Worm (Caenorhabditis elegans) whole organism, early embryonic: Measurements from ENCODE around the gene Y69A2AR.28.

ENCODE experiments used
- B0310.2 ChIP-seq: sonication (generic microtip); optimal IDR thresholded peaks from 2 replicates; lab custom pipeline; 2016; ENCODE audit warnings: mild to moderate bottlenecking, missing genetic modification characterization, missing compliant biosample characterization
- F13C5.2 ChIP-seq: sonication (generic microtip); optimal IDR thresholded peaks from 2 replicates; lab custom pipeline; 2017; ENCODE audit warnings: mild to moderate bottlenecking, missing genetic modification characterization, inconsistent platforms, missing compliant biosample characterization
- aly-1 ChIP-seq: sonication (generic microtip); optimal IDR thresholded peaks from 2 replicates; lab custom pipeline; 2016; ENCODE audit warnings: missing genetic modification characterization, missing compliant biosample characterization
- ama-1 ChIP-seq: fragments of 150-350 bp; optimal IDR thresholded peaks from 2 replicates; lab custom pipeline; 2014
- ceh-13 ChIP-seq: fragments of 200-800 bp; sonication (Bioruptor generic); optimal IDR thresholded peaks from 2 replicates; lab custom pipeline; 2018; ENCODE audit warnings: mild to moderate bottlenecking, missing genetic modification characterization, missing compliant biosample characterization
- ceh-36 ChIP-seq: sonication (generic microtip); optimal IDR thresholded peaks from 2 replicates; lab custom pipeline; 2016; ENCODE audit warnings: missing genetic modification characterization, inconsistent platforms, missing compliant biosample characterization
- ets-7 ChIP-seq: sonication (generic microtip); optimal IDR thresholded peaks from 2 replicates; lab custom pipeline; 2016; ENCODE audit warnings: missing genotype, missing genetic modification characterization, missing compliant biosample characterization
- flt-1 ChIP-seq: fragments of 200-800 bp; sonication (Bioruptor generic); IDR thresholded peaks from 2 replicates; pipeline ENCODE4 v1.3.6; 2022; ENCODE audit warnings: missing genetic modification characterization, missing compliant biosample characterization
- hmbx-1 ChIP-seq: sonication (generic microtip); optimal IDR thresholded peaks from 2 replicates; lab custom pipeline; 2016; ENCODE audit warnings: mild to moderate bottlenecking, missing genetic modification characterization, missing compliant biosample characterization
- hmg-4 ChIP-seq: fragments of 200-800 bp; sonication (Bioruptor generic); optimal IDR thresholded peaks from 2 replicates; lab custom pipeline; 2018; ENCODE audit warnings: mild to moderate bottlenecking, missing genetic modification characterization, missing compliant biosample characterization
- hnd-1 ChIP-seq: sonication (generic microtip); optimal IDR thresholded peaks from 2 replicates; lab custom pipeline; 2016; ENCODE audit warnings: missing genetic modification characterization, missing compliant biosample characterization
- pes-1 ChIP-seq: fragments of 200-800 bp; sonication (Bioruptor generic); IDR thresholded peaks from 2 replicates; pipeline ENCODE4 v1.3.6; 2022; ENCODE audit warnings: missing genetic modification reagents, missing genetic modification characterization, missing compliant biosample characterization
- scrt-1 ChIP-seq: fragments of 200-800 bp; sonication (Bioruptor generic); IDR thresholded peaks from 2 replicates; pipeline ENCODE4 v1.3.6; 2022; ENCODE audit warnings: missing genetic modification characterization, missing compliant biosample characterization
- sea-1 ChIP-seq: fragments of 200-800 bp; sonication (Bioruptor generic); conservative IDR thresholded peaks from 2 replicates; pipeline ENCODE4 v1.3.6; 2022; ENCODE audit warnings: missing genetic modification characterization, missing compliant biosample characterization
- tbx-11 ChIP-seq: fragments of 200-800 bp; sonication (Bioruptor generic); IDR thresholded peaks from 2 replicates; pipeline ENCODE4 v1.3.6; 2022; ENCODE audit warnings: missing genetic modification characterization, missing compliant biosample characterization
- tbx-37 ChIP-seq: fragments of 200-800 bp; sonication (Bioruptor generic); conservative IDR thresholded peaks from 2 replicates; pipeline ENCODE4 v1.3.6; 2022; ENCODE audit warnings: missing genetic modification reagents, missing genetic modification characterization, missing compliant biosample characterization
- tra-4 ChIP-seq: sonication (generic microtip); optimal IDR thresholded peaks from 2 replicates; lab custom pipeline; 2017; ENCODE audit warnings: missing genetic modification characterization, missing compliant biosample characterization

Y69A2AR.28 gene

ce11 chrIV:2640950-2641349, 28.1 kb upstream of the Y69A2AR.28 start, which contains the start of the genes mdf-2 and nduv-3:
TSS of gene mdf-2 (minus strand) at chrIV:2641125.
TSS of gene nduv-3 (plus strand) at chrIV:2641310.
- TF ChIP-seq ceh-13 (GFP tag; lab: Kevin White, UChicago) (no peak), hmbx-1 (tag; lab: Kevin White, UChicago) (no peak), pes-1 (GFP tag; lab: Robert Waterston, UW) (no peak), scrt-1 (GFP tag; lab: Robert Waterston, UW) (no peak), hmg-4 (GFP tag; lab: Kevin White, UChicago) (no peak), tra-4 (no peak), tbx-11 (GFP tag; lab: Robert Waterston, UW) (no peak), ama-1 (no peak), B0310.2 (tag; lab: Kevin White, UChicago) (no peak), tbx-37 (GFP tag; lab: Robert Waterston, UW) (no peak), sea-1 (no peak), aly-1 (tag; lab: Kevin White, UChicago) (no peak), hnd-1 (no peak), ets-7 (tag; lab: Kevin White, UChicago) (no peak), flt-1 (no peak)

DNA sequence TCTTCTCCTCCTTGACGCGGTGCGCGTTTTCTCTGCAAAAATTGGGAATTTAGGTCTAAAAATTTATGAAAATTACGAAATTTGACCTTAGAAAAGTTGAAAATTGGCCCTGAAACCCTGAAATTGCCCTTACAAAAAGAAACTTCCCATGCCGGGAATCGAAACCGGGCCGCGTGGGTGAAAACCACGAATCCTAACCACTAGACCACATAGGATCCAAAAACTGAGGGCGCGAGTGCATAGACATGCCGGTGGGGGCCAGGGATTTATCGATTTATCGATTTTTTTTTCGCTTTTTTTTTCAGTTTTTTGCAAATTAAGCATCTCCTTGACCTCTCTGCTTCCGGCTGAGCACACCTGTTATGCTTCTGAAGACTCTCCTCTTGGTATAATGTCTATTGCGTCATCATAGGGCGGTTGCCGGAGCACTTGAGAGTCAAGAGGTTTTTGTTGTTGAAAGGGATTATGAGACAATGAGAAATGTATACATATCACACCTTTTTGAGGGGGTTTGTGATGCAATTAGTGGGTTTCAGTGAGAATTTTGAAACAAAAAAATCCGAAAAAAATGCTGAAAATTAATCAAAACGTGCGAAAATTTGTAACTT, 26.9 kb upstream of the Y69A2AR.28 start:
- TF ChIP-seq flt-1 (peak; percentile 67), aly-1 (tag; lab: Kevin White, UChicago) (no peak), hmg-4 (GFP tag; lab: Kevin White, UChicago) (peak; percentile 12), sea-1 (peak; percentile 82), hnd-1 (peak; percentile 4), ceh-13 (GFP tag; lab: Kevin White, UChicago) (no peak), scrt-1 (GFP tag; lab: Robert Waterston, UW) (peak; percentile 75; the same call in 1 of the 2 replicates), tra-4 (no peak), F13C5.2 (no peak), tbx-11 (GFP tag; lab: Robert Waterston, UW) (peak; percentile 73), pes-1 (GFP tag; lab: Robert Waterston, UW) (peak; percentile 71), ceh-36 (peak; percentile 64), hmbx-1 (tag; lab: Kevin White, UChicago) (peak; percentile 47), ets-7 (tag; lab: Kevin White, UChicago) (peak; percentile 21), tbx-37 (GFP tag; lab: Robert Waterston, UW) (peak; percentile 52; the same call in 1 of the 2 replicates), B0310.2 (tag; lab: Kevin White, UChicago) (peak; percentile 21), ama-1 (no peak)

DNA sequence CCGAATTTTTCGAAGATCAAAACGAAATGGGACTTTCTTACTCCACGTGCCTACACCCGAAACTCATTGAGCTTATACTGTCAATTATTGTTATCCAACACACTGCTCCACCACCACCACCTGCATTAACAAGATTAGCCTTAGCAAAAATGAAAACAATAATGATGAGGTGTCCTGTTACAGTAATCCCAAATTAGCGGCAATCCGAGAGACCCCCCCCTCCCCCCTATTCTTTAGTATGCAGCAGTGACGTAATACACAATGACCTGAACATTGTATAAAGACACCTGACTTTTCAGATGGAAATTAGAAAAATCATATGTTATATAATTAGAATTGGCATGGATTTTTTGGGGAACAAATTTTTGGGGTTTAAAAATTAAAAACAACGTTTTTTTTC, 22.1 kb upstream of the Y69A2AR.28 start:
- TF ChIP-seq ceh-13 (GFP tag; lab: Kevin White, UChicago) (no peak), ama-1 (no peak), scrt-1 (GFP tag; lab: Robert Waterston, UW) (no peak), tbx-37 (GFP tag; lab: Robert Waterston, UW) (no peak), ceh-36 (no peak), hnd-1 (no peak), ets-7 (tag; lab: Kevin White, UChicago) (no peak), aly-1 (tag; lab: Kevin White, UChicago) (no peak), sea-1 (no peak), F13C5.2 (no peak), flt-1 (no peak)

- TF ChIP-seq tra-4: no peak
- no peak for TF ChIP-seq scrt-1 (GFP tag; lab: Robert Waterston, UW)
- peak; percentile 55 for TF ChIP-seq ceh-36
Measured at ce11 chrIV:2630145-2630544, 17.3 kb upstream of the Y69A2AR.28 start.

ce11 chrIV:2628171-2628570, 15.3 kb upstream of the Y69A2AR.28 start, which contains the start of gene ngn-1:
TSS of gene ngn-1 (minus strand) at chrIV:2628271.
- no peak for TF ChIP-seq ets-7 (tag; lab: Kevin White, UChicago)
- TF ChIP-seq pes-1 (GFP tag; lab: Robert Waterston, UW): no peak
- TF ChIP-seq ceh-13 (GFP tag; lab: Kevin White, UChicago): no peak
- TF ChIP-seq scrt-1 (GFP tag; lab: Robert Waterston, UW): no peak
- TF ChIP-seq B0310.2 (tag; lab: Kevin White, UChicago): no peak
- no peak for TF ChIP-seq hmbx-1 (tag; lab: Kevin White, UChicago)
- no peak for TF ChIP-seq tbx-37 (GFP tag; lab: Robert Waterston, UW)
- TF ChIP-seq F13C5.2: no peak
- TF ChIP-seq aly-1 (tag; lab: Kevin White, UChicago): no peak
- TF ChIP-seq hnd-1: no peak
- no peak for TF ChIP-seq tra-4
- TF ChIP-seq sea-1: no peak

- no peak for TF ChIP-seq tbx-37 (GFP tag; lab: Robert Waterston, UW)
Measured at ce11 chrIV:2618611-2619010, 5.8 kb upstream of the Y69A2AR.28 start, which contains the start of gene smf-3. TSS of gene smf-3 (plus strand) at chrIV:2618869.

DNA sequence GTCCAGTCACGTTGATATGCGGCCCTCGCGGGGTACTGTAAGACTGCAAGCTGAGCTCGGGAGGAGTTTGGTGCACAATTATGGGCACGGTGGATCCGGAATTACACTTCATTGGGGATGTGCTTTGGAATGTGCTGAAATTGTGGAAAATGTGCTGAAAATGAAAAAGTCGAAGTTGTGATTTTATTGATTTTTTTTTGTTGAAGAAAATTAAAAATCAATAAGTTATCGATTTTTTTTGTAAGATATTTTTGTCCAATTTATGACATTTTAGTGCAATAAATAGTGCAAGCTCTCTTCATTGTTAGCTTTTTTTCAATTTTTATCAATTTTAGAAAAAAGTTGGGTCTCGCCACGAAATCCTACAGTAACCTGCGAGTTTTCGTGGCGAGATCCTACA, 4.0 kb upstream of the Y69A2AR.28 start:
- TF ChIP-seq tbx-11 (GFP tag; lab: Robert Waterston, UW): no peak
- TF ChIP-seq F13C5.2: no peak
- no peak for TF ChIP-seq scrt-1 (GFP tag; lab: Robert Waterston, UW)
- no peak for TF ChIP-seq ets-7 (tag; lab: Kevin White, UChicago)
- TF ChIP-seq pes-1 (GFP tag; lab: Robert Waterston, UW): no peak
- no peak for TF ChIP-seq tbx-37 (GFP tag; lab: Robert Waterston, UW)
- TF ChIP-seq ama-1: no peak
- TF ChIP-seq hnd-1: no peak
- TF ChIP-seq sea-1: no peak
- TF ChIP-seq tra-4: no peak
- no peak for TF ChIP-seq flt-1
- no peak for TF ChIP-seq ceh-13 (GFP tag; lab: Kevin White, UChicago)
- no peak for TF ChIP-seq B0310.2 (tag; lab: Kevin White, UChicago)
- TF ChIP-seq hmbx-1 (tag; lab: Kevin White, UChicago): no peak
- no peak for TF ChIP-seq ceh-36
- TF ChIP-seq aly-1 (tag; lab: Kevin White, UChicago): no peak
- TF ChIP-seq hmg-4 (GFP tag; lab: Kevin White, UChicago): no peak
